Worm (Caenorhabditis elegans) whole organism, late embryonic: ENCODE results near the gene ZK1307.8.

Experiments
- C38D4.7 ChIP-seq: fragments of 200-800 bp; sonication (Bioruptor generic); optimal IDR thresholded peaks from 2 replicates; lab custom pipeline; 2018; ENCODE audit warnings: mild to moderate bottlenecking, missing genetic modification characterization, moderate library complexity, missing compliant biosample characterization
- K09A11.1 ChIP-seq: sonication (generic microtip); optimal IDR thresholded peaks from 2 replicates; lab custom pipeline; 2017; ENCODE audit warnings: antibody characterized with exemption, mild to moderate bottlenecking, missing genetic modification characterization, missing compliant biosample characterization; ENCODE audit not compliant: insufficient read depth
- T23F11.4 ChIP-seq: fragments of 200-800 bp; sonication (Bioruptor generic); optimal IDR thresholded peaks from 2 replicates; lab custom pipeline; 2018; ENCODE audit warnings: mild to moderate bottlenecking, missing genetic modification characterization, missing compliant biosample characterization
- ahr-1 ChIP-seq: sonication (generic microtip); optimal IDR thresholded peaks from 2 replicates; lab custom pipeline; 2016; ENCODE audit warnings: missing genetic modification characterization, missing compliant biosample characterization
- ceh-14 ChIP-seq: sonication (generic microtip); optimal IDR thresholded peaks from 2 replicates; lab custom pipeline; 2016; ENCODE audit warnings: missing genotype, missing genetic modification characterization, missing compliant biosample characterization
- ceh-18 ChIP-seq: sonication (generic microtip); optimal IDR thresholded peaks from 2 replicates; lab custom pipeline; 2016; ENCODE audit warnings: missing genetic modification characterization, missing compliant biosample characterization
- ceh-22 ChIP-seq: sonication (generic microtip); optimal IDR thresholded peaks from 2 replicates; lab custom pipeline; 2017; ENCODE audit warnings: missing biosample characterization, missing genetic modification characterization
- ceh-30 ChIP-seq: fragments of 150-350 bp; optimal IDR thresholded peaks from 2 replicates; lab custom pipeline; 2014; ENCODE audit warnings: missing biosample characterization, missing genetic modification characterization
- ceh-31 ChIP-seq: sonication (generic microtip); optimal IDR thresholded peaks from 2 replicates; lab custom pipeline; 2016; ENCODE audit warnings: missing genetic modification characterization, missing compliant biosample characterization
- ceh-34 ChIP-seq: sonication (generic microtip); optimal IDR thresholded peaks from 2 replicates; lab custom pipeline; 2016; ENCODE audit warnings: mild to moderate bottlenecking, missing genetic modification characterization, missing compliant biosample characterization
- ceh-45 ChIP-seq: fragments of 200-800 bp; sonication (Bioruptor generic); IDR thresholded peaks from 2 replicates; pipeline ENCODE4 v1.3.6; 2022; ENCODE audit warnings: missing genetic modification reagents, missing genetic modification characterization, missing compliant biosample characterization
- ceh-48 ChIP-seq: sonication (generic microtip); optimal IDR thresholded peaks from 2 replicates; lab custom pipeline; 2016; ENCODE audit warnings: missing genetic modification characterization, inconsistent platforms, missing compliant biosample characterization
- ceh-6 ChIP-seq: fragments of 200-800 bp; sonication (Bioruptor generic); optimal IDR thresholded peaks from 2 replicates; lab custom pipeline; 2018; ENCODE audit warnings: mild to moderate bottlenecking, missing genetic modification characterization, missing compliant biosample characterization
- che-1 ChIP-seq: sonication (generic microtip); optimal IDR thresholded peaks from 2 replicates; lab custom pipeline; 2016; ENCODE audit warnings: mild to moderate bottlenecking, missing genetic modification characterization, missing compliant biosample characterization
- dmd-4 ChIP-seq: sonication (generic microtip); optimal IDR thresholded peaks from 2 replicates; lab custom pipeline; 2016; ENCODE audit warnings: borderline replicate concordance, missing genetic modification characterization, missing compliant biosample characterization
- dve-1 ChIP-seq: sonication (generic microtip); optimal IDR thresholded peaks from 2 replicates; lab custom pipeline; 2017; ENCODE audit warnings: antibody characterized with exemption, mild to moderate bottlenecking, missing genetic modification characterization, missing compliant biosample characterization
- elt-2 ChIP-seq: sonication (generic microtip); optimal IDR thresholded peaks from 2 replicates; lab custom pipeline; 2016; ENCODE audit warnings: missing genetic modification reagents, missing genetic modification characterization, missing compliant biosample characterization
- elt-4 ChIP-seq: sonication (generic microtip); optimal IDR thresholded peaks from 2 replicates; lab custom pipeline; 2016; ENCODE audit warnings: missing genetic modification characterization, missing compliant biosample characterization
- ets-4 ChIP-seq: sonication (generic microtip); optimal IDR thresholded peaks from 2 replicates; lab custom pipeline; 2016; ENCODE audit warnings: missing genetic modification characterization, missing compliant biosample characterization
- eyg-1 ChIP-seq: sonication (generic microtip); optimal IDR thresholded peaks from 2 replicates; lab custom pipeline; 2016; ENCODE audit warnings: missing genotype, missing genetic modification characterization, missing compliant biosample characterization
- fax-1 ChIP-seq: sonication (generic microtip); optimal IDR thresholded peaks from 2 replicates; lab custom pipeline; 2016; ENCODE audit warnings: missing genotype, missing genetic modification characterization, missing compliant biosample characterization
- fkh-10 ChIP-seq: fragments of 150-350 bp; optimal IDR thresholded peaks from 2 replicates; lab custom pipeline; 2014; ENCODE audit warnings: missing biosample characterization, missing genetic modification reagents, missing genetic modification characterization
- fkh-6 ChIP-seq: sonication (generic microtip); optimal IDR thresholded peaks from 2 replicates; lab custom pipeline; 2016; ENCODE audit warnings: missing genetic modification characterization, missing compliant biosample characterization
- gmeb-2 ChIP-seq: sonication (generic microtip); optimal IDR thresholded peaks from 2 replicates; lab custom pipeline; 2016; ENCODE audit warnings: missing genetic modification characterization, inconsistent platforms, missing compliant biosample characterization
- hlh-30 ChIP-seq: sonication (generic microtip); optimal IDR thresholded peaks from 2 replicates; lab custom pipeline; 2017; ENCODE audit warnings: antibody characterized with exemption, missing genetic modification characterization, missing compliant biosample characterization; ENCODE audit not compliant: insufficient read depth
- hlh-6 ChIP-seq: sonication (generic microtip); optimal IDR thresholded peaks from 2 replicates; lab custom pipeline; 2016; ENCODE audit warnings: missing genotype, missing genetic modification characterization, missing compliant biosample characterization
- lin-11 ChIP-seq: fragments of 200-800 bp; sonication (Bioruptor generic); optimal IDR thresholded peaks from 2 replicates; lab custom pipeline; 2018; ENCODE audit warnings: mild to moderate bottlenecking, missing genetic modification characterization, missing compliant biosample characterization
- madf-2 ChIP-seq: sonication (generic microtip); optimal IDR thresholded peaks from 2 replicates; lab custom pipeline; 2017; ENCODE audit warnings: missing genetic modification characterization, missing compliant biosample characterization
- nfya-1 ChIP-seq: sonication (generic microtip); optimal IDR thresholded peaks from 2 replicates; lab custom pipeline; 2017; ENCODE audit warnings: missing genetic modification characterization, mild to moderate bottlenecking, missing compliant biosample characterization, antibody characterized with exemption, moderate library complexity
- nhr-232 ChIP-seq: sonication (generic microtip); optimal IDR thresholded peaks from 2 replicates; lab custom pipeline; 2016; ENCODE audit warnings: missing genetic modification characterization, missing compliant biosample characterization
- pax-1 ChIP-seq: fragments of 150-350 bp; optimal IDR thresholded peaks from 2 replicates; lab custom pipeline; 2014; ENCODE audit warnings: missing biosample characterization, missing genetic modification characterization
- pha-2 ChIP-seq: sonication (generic microtip); optimal IDR thresholded peaks from 2 replicates; lab custom pipeline; 2017; ENCODE audit warnings: mild to moderate bottlenecking, missing genetic modification characterization, missing compliant biosample characterization
- pha-4 ChIP-seq: fragments of 150-350 bp; optimal IDR thresholded peaks from 2 replicates; lab custom pipeline; 2018; ENCODE audit warnings: missing biosample characterization, missing genetic modification reagents, missing genetic modification characterization
- pros-1 ChIP-seq: fragments of 150-350 bp; optimal IDR thresholded peaks from 2 replicates; lab custom pipeline; 2014; ENCODE audit warnings: missing biosample characterization, missing genetic modification reagents, missing genetic modification characterization
- ref-2 ChIP-seq: sonication (generic microtip); optimal IDR thresholded peaks from 2 replicates; lab custom pipeline; 2016; ENCODE audit warnings: missing genetic modification characterization, missing compliant biosample characterization
- rnt-1 ChIP-seq: sonication (generic microtip); optimal IDR thresholded peaks from 2 replicates; lab custom pipeline; 2016; ENCODE audit warnings: missing genetic modification characterization, missing compliant biosample characterization
- sdc-2 ChIP-seq: sonication (generic microtip); optimal IDR thresholded peaks from 2 replicates; lab custom pipeline; 2016; ENCODE audit warnings: missing genotype, missing genetic modification characterization, missing compliant biosample characterization
- sox-2 ChIP-seq: fragments of 200-800 bp; sonication (Bioruptor generic); IDR thresholded peaks from 2 replicates; pipeline ENCODE4 v1.3.6; 2022; ENCODE audit warnings: missing genetic modification reagents, missing genetic modification characterization, missing compliant biosample characterization
- tbx-2 ChIP-seq: sonication (generic microtip); optimal IDR thresholded peaks from 2 replicates; lab custom pipeline; 2016; ENCODE audit warnings: missing genetic modification characterization, missing compliant biosample characterization
- ttx-3 ChIP-seq: sonication (generic microtip); optimal IDR thresholded peaks from 2 replicates; lab custom pipeline; 2016; ENCODE audit warnings: missing genetic modification reagents, missing genetic modification characterization, missing compliant biosample characterization
- unc-42 ChIP-seq: sonication (generic microtip); optimal IDR thresholded peaks from 2 replicates; lab custom pipeline; 2016; ENCODE audit warnings: missing genotype, missing genetic modification characterization, missing compliant biosample characterization
- unc-55 ChIP-seq: sonication (generic microtip); optimal IDR thresholded peaks from 2 replicates; lab custom pipeline; 2017; ENCODE audit warnings: missing biosample characterization, missing genetic modification reagents, missing genetic modification characterization
- unc-86 ChIP-seq: sonication (generic microtip); optimal IDR thresholded peaks from 2 replicates; lab custom pipeline; 2016; ENCODE audit warnings: missing genetic modification characterization, missing compliant biosample characterization

The ZK1307.8 gene

ce11 chrII:9636300-9636699 is 11.9 kb downstream of the ZK1307.8 start, which contains the start of gene ZK1307.7:
Gene ZK1307.7 (plus strand): TSS chrII:9636600.
- TF ChIP-seq ceh-31 (tag; lab: Kevin White, UChicago) (no peak), sox-2 (no peak), ceh-22 (tag; lab: Kevin White, UChicago) (no peak), ref-2 (no peak), eyg-1 (tag; lab: Kevin White, UChicago) (no peak), unc-42 (tag; lab: Kevin White, UChicago) (no peak), pax-1 (tag; lab: Kevin White, UChicago) (no peak), unc-55 (GFP tag; lab: Kevin White, UChicago) (no peak)

ce11 chrII:9644438-9644837 is 20.0 kb downstream of the ZK1307.8 start, which contains the start of gene fzr-1:
Gene fzr-1 (minus strand): TSS chrII:9644466.
- TF ChIP-seq elt-2 (tag; lab: Kevin White, UChicago) (peak; percentile 16), fkh-6 (tag; lab: Kevin White, UChicago) (no peak), ttx-3 (tag; lab: Kevin White, UChicago) (no peak), unc-86 (tag; lab: Kevin White, UChicago) (no peak), fax-1 (tag; lab: Kevin White, UChicago) (no peak)

ce11 chrII:9644940-9645634 is 20.7 kb downstream of the ZK1307.8 start:
- TF ChIP-seq pha-4 (tag; lab: Kevin White, UChicago), result no peak
- no peak for TF ChIP-seq lin-11
- no peak for TF ChIP-seq ceh-18
- TF ChIP-seq gmeb-2 (tag; lab: Kevin White, UChicago), result no peak
- no peak for TF ChIP-seq T23F11.4 (GFP tag; lab: Kevin White, UChicago)
- TF ChIP-seq ets-4, result no peak
- peak; percentile 77 for TF ChIP-seq rnt-1 (tag; lab: Kevin White, UChicago)
- no peak for TF ChIP-seq ceh-34 (tag; lab: Kevin White, UChicago)
- no peak for TF ChIP-seq ahr-1 (tag; lab: Kevin White, UChicago)
- TF ChIP-seq ref-2, result no peak
- peak; percentile 46 for TF ChIP-seq elt-2 (tag; lab: Kevin White, UChicago)
- TF ChIP-seq unc-55 (GFP tag; lab: Kevin White, UChicago), result peak; percentile 39
- TF ChIP-seq pros-1 (tag; lab: Kevin White, UChicago), result no peak

ce11 chrII:9646122-9646555 is 21.7 kb downstream of the ZK1307.8 start:
- TF ChIP-seq tbx-2 (tag; lab: Kevin White, UChicago), result peak; percentile 66
- no peak for TF ChIP-seq gmeb-2 (tag; lab: Kevin White, UChicago)
- TF ChIP-seq ceh-22 (tag; lab: Kevin White, UChicago), result no peak
- peak; percentile 89 for TF ChIP-seq nfya-1 (tag; lab: Kevin White, UChicago)
- peak; percentile 3 for TF ChIP-seq pha-2
- peak; percentile 31 for TF ChIP-seq K09A11.1 (tag; lab: Kevin White, UChicago)
- no peak for TF ChIP-seq che-1 (tag; lab: Kevin White, UChicago)
- peak; percentile 37 for TF ChIP-seq ceh-6 (GFP tag; lab: Kevin White, UChicago)
- no peak for TF ChIP-seq T23F11.4 (GFP tag; lab: Kevin White, UChicago)
- peak; percentile 47 for TF ChIP-seq ceh-14 (tag; lab: Kevin White, UChicago)
- TF ChIP-seq C38D4.7 (GFP tag; lab: Kevin White, UChicago), result no peak
- TF ChIP-seq fkh-10, result no peak
- TF ChIP-seq unc-42 (tag; lab: Kevin White, UChicago), result peak; percentile 19
- peak; percentile 18 for TF ChIP-seq ets-4
- TF ChIP-seq rnt-1 (tag; lab: Kevin White, UChicago), result peak; percentile 59
- no peak for TF ChIP-seq nhr-232 (tag; lab: Kevin White, UChicago)
- TF ChIP-seq ceh-31 (tag; lab: Kevin White, UChicago), result peak; percentile 87
- peak; percentile 72 for TF ChIP-seq ref-2
- no peak for TF ChIP-seq elt-4
- TF ChIP-seq ceh-45 (GFP tag; lab: Robert Waterston, UW), result no peak
- no peak for TF ChIP-seq pax-1 (tag; lab: Kevin White, UChicago)
- peak; percentile 77 for TF ChIP-seq unc-55 (GFP tag; lab: Kevin White, UChicago)
- TF ChIP-seq sdc-2 (tag; lab: Kevin White, UChicago), result peak; percentile 13
- TF ChIP-seq eyg-1 (tag; lab: Kevin White, UChicago), result no peak
- peak; percentile 85 for TF ChIP-seq hlh-30 (tag; lab: Kevin White, UChicago)
- TF ChIP-seq dmd-4 (tag; lab: Kevin White, UChicago), result peak; percentile 58
- TF ChIP-seq ceh-48 (tag; lab: Kevin White, UChicago), result peak; percentile 80
- TF ChIP-seq ceh-30 (tag; lab: Kevin White, UChicago), result peak; percentile 58
- TF ChIP-seq hlh-6, result peak; percentile 40
- TF ChIP-seq madf-2 (tag; lab: Kevin White, UChicago), result no peak
- peak; percentile 56 for TF ChIP-seq ceh-18
- peak; percentile 32 for TF ChIP-seq dve-1 (tag; lab: Kevin White, UChicago)
- peak; percentile 78 for TF ChIP-seq pros-1 (tag; lab: Kevin White, UChicago)
